Fruit fly (Drosophila melanogaster) S2 (cell line): ENCODE data around the gene CG13901.

Source experiments
- CG8478 ChIP-seq: fragments of >200 bp; optimal IDR thresholded peaks from 2 replicates; lab custom pipeline; 2018
- CTCF ChIP-seq, 2 experiments: fragments of >200 bp; optimal IDR thresholded peaks; 2 replicates each; lab custom pipeline; 2018

DNA sequence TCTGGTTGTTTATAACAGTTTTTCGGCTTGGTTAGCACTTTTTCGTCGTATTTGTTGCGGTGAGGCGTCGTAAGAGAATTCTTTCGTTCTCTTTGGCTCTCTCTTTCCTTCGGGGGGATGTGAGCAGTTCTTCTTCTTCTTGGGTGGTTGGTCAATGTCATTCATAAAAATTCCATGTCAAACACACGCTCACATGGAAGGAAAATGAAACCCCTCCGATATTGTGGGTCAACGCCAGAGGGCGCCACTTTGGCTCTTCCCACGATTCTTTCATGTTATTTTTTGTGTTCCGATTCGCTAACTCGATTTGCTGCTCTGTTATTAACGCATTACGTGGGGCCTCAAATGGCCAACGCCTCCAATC is 45.3 kb upstream of the CG13901 start:
- TF ChIP-seq CG8478 (lab: Kevin White, UChicago) (no peak), CTCF (optimal IDR thresholded peaks at IDR 0.05; lab: Kevin White, UChicago) (peak; percentile 84 to 88)
